Worm (Caenorhabditis elegans) whole organism, dauer: Measurements from ENCODE around the gene mrps-5.

Experiments used
- unc-62 ChIP-seq: sonication (generic microtip); optimal IDR thresholded peaks from 2 replicates; lab custom pipeline; 2017; ENCODE audit warnings: missing biosample characterization, missing genetic modification reagents, missing genetic modification characterization

Gene mrps-5

DNA sequence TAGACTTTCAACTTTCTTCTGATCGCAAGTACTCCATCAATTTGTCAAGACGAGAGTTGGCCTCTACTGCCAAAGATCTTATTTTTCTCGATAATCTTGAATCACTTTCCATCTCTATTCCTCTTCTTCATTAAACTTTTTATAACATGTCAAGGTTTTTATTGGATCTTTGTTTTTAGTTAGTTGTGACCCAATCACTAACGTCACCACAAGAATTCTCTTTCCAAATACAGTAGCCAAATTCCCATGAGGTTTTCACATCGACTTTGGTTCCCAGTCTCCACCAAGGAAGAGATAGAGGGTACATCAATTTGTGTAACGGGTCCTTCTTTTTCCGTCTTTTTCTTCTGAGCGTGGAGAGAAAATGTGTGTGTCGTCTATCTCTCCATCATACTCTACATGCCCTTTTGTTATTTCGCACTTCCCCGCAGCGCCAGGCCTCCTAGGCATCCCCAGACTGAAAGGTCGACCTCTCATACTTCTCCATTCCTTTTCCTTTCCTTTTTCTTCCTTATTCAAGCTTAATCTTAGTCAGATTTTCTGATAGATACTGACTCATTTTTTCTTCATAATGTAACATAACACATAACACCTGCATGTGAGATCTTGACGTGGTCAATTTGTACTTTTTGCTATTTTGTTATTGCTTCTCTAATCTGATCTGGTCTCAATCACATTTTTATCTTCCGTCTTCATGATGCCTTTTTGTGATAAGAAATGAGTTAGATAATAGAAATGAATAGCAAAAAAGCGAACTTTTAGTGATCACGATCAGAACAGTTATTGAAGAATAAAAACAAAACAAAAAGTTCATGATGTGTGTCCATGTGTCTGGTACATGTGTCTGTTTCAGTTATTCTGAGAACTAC lies 24.1 kb upstream of the mrps-5 start:
- no peak for TF ChIP-seq unc-62 (GFP tag; lab: Kevin White, UChicago)

DNA sequence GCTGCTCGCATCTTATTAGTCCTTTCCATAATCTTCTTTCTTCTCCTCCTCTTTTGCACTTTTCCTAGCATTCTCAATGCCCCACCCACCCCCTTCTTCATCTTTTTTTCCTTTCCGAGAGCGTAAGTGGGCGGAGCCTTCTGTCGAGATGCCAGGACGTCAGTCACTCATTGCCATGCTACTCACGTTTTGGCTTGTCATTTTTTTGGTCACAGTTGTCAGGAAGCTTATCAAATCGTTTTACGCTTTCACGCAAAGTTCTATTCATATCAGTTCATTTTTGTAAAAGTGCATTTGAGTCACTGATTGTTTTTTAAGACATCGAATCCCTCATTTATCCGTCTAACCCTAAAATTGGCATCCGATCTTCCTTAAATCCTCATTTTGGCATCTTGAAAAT lies 23.3 kb upstream of the mrps-5 start:
- no peak for TF ChIP-seq unc-62 (GFP tag; lab: Kevin White, UChicago)

ce11 chrV:12540739-12541138 lies 22.5 kb upstream of the mrps-5 start, which contains the start of gene F45D3.2:
Gene F45D3.2 (plus strand): TSS chrV:12541039.
- TF ChIP-seq unc-62 (GFP tag; lab: Kevin White, UChicago), result no peak

DNA sequence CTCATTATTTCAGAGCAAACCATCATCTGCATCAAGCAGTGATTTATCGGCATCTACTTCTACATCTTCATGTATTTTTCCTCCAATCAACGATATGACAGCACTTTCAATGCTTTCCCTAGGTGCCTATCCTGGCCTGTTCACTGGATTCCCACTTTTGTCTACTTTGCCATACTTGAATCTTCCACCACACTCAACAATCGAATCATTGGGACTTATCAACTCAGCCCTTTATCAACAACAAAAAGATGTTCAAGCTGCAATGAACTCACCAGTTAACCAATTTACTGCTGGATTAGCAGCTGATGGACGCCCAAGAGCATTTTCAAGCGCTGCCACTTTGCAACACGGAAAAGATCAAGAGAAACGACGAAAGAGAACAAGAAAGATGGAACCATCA lies 22.1 kb upstream of the mrps-5 start:
- no peak for TF ChIP-seq unc-62 (GFP tag; lab: Kevin White, UChicago)

DNA sequence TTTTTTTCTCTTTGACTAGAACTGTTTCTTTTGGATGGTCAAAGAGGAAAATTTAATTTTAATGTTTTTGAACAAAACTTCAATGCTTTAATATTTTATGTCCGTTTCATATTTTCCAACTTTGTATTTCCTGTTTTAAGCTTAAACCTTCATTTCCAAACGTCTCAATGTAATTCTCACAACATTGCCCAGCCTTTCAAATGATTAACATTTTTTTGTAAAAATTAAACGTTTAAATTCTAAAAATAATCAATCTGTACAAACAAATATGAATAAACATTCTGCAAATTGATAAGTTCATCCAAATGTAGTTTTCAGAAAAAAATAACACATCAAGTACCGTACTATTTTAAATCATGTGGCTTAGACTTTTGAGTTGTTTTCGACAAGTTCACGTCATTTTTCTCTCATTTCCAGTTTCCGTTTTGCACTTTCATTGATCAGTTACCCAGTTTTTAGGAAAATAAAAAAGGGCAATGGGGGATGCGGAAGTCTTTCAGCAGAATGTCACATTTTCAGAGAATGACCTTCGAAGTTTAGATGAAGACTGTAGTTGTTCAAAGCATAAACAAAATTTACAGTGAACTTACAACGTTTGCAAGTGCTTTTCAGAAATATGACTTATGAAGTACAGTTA lies 20.5 kb upstream of the mrps-5 start:
- no peak for TF ChIP-seq unc-62 (GFP tag; lab: Kevin White, UChicago)

- TF ChIP-seq unc-62 (GFP tag; lab: Kevin White, UChicago), result no peak
Measured at ce11 chrV:12548830-12549229, 14.5 kb upstream of the mrps-5 start.

DNA sequence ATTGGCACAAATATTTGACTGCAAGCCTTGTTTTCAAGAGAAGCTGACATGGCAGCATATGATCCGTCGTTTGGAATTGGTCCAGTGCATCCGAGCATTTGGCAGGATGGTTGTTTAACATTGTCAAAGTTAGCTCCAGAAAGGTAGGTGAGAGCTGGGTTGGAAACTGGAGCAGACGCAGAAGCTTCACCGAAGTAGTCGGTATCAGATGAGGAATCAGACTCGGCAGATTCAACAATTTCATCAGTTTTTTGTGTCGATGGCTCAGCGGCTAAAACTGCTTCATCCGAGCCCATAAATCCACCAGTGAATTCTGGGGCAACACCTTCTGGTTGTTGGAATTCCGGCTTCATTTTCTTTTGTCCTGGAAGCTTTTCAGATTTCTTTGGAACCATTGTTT lies 13.7 kb upstream of the mrps-5 start:
- no peak for TF ChIP-seq unc-62 (GFP tag; lab: Kevin White, UChicago)

DNA sequence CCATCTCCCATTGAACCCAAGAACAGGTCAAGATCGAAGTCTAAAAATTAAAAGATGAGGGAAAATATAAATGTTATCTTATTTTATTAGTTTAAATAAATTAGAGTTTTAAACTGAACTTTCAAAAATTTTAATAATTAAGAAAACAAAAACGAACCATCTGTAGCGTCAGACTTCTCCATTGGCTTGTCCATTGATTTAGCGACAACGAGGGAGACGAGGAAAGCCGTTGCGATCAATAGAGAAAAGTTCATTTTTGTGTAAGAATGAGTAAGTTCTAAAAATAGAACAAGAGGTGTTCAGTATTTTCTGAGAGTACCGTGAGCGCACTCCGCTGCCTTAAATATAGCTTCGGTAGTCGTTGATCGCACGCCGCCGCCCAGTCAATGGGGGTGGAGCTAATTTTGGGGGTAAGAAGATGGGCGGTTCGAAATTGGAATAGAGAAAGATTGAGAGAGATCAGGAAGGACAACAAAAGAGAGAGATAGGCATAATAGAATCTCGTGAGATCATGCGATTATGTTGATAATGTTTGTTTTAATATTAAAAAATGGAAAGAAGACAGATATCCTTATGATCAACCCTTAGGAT lies 13.2 kb upstream of the mrps-5 start, which contains the start of gene F45D3.3:
TSS of gene F45D3.3 (minus strand) at position 350 of the 591 bp plus-strand sequence.
- no peak for TF ChIP-seq unc-62 (GFP tag; lab: Kevin White, UChicago)

- no peak for TF ChIP-seq unc-62 (GFP tag; lab: Kevin White, UChicago)
Measured at ce11 chrV:12550755-12551154, 12.5 kb upstream of the mrps-5 start.

DNA sequence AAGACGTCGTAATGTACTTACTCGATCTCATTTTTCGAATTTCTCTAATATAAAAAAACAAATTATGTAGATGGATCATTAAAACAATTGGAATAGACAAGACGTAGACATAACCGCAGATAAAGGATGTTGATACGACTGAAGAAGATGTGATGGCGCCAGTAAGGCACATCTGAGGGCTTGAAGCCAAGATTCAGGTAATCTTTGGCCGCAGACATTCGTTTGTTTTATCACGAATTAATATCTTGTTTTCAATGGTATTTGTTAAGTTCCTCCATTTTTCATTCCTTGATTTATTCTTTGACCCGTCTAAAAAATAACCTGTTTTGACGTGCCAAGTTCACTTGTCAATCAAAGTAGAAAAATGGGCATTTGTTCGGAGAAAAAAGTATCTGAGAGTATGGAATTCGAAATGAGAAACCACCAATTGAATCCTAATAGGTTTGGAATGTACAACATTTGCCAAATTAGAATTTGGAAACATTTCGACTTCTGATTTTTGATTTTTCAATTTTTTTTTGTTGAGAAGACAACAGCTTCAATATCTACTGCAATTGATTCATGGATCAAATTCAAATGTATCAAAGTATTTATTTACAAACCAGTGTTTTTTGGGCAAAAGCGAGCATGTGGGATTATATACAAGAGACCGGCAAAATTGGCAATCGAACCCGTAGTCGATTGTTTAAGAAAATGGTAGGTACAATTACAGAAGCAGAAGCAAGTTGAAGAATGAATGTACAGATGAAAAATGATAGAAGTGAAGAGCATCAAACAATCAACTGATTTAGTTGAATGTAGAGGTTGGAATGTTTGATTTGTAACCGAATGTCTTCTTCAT lies 11.4 kb upstream of the mrps-5 start:
- no peak for TF ChIP-seq unc-62 (GFP tag; lab: Kevin White, UChicago)

DNA sequence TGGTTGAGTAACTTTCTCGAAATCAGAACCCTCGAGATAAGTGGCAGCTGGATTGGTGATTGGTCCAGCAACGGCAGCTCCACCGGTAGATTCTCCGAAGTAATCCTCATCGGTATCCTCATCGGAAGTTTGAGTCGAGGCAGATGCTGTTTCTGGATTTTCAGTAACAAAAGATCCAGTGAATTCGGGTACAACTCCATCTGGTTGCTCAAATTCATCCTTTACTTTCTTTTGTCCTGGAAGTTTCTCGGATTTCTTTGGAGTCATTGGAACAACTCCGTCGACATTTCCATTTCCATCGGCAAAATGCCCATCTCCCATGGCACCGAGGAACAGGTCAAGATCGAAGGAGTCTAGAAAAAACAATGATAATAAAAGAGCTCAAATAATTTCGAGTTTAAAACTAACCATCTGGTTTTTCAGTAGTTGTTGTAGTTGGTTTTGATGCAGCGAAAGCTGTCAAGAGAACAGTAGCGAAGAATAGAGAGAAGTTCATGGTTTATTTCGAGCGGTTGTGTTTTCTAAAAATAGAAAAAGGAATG lies 10.5 kb upstream of the mrps-5 start, which contains the start of gene F45D3.4:
TSS of gene F45D3.4 (minus strand) at position 521 of the 542 bp plus-strand sequence.
- no peak for TF ChIP-seq unc-62 (GFP tag; lab: Kevin White, UChicago)

- TF ChIP-seq unc-62 (GFP tag; lab: Kevin White, UChicago), result no peak
Measured at ce11 chrV:12553286-12553725, 10.0 kb upstream of the mrps-5 start.

ce11 chrV:12554172-12555031 lies 8.9 kb upstream of the mrps-5 start:
- no peak for TF ChIP-seq unc-62 (GFP tag; lab: Kevin White, UChicago)

DNA sequence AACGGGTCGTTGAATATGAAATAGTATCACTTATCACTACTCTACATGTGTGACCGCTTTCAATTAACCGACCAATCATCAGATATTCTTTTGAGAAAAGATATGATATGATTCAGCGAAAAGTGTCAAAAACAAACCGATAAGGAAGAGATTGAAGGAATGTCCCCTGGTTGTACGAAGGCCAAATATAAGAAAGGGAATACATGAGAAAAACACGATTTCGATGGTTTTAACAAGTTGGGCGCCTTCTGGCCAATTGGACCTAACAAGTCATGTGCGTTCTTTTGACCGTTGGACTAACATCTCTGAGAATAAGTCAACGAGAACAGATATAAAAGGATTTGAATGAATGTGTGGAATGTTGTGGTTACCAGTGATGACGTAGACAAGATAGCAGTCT lies 7.4 kb upstream of the mrps-5 start:
- TF ChIP-seq unc-62 (GFP tag; lab: Kevin White, UChicago), result no peak
